3 fruit fly cellular contexts compared by ENCODE assay signal in the genomic region with DNA sequence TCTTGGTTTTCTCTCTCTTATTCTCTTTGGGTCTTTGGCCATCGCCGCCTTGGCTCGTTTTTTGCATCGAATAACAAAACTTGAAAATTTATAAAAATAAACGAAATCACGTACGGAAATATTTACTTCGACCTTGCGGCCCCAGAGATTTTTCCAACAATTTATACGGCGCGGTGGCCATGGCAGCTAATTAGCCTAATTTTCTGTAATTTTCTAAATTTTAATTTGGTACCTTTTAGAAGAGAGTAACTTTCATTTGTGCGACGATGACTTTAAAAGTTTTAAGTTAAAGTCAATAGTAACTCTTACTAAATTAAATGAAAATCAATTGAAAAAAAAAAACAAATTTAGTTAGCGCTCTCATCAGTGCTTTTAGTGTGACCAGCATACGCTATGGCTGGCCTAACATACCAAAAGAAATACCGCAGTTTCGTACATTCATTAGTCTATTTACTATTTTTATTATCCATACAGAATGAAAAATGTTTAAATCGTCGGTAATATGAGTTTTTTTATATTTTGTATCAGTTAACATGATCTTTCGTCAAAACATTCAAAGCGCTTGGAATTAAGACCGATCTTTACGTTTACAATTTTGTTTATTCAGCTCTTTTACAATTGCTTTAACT.
TF ChIP-seq lines count a peak whose summit lies in the region.

No protein-coding gene starts in this region.

- TF ChIP-seq CTCF in whole organism, embryonic (GFP tag; optimal IDR thresholded peaks at IDR 0.05; lab: Kevin White, UChicago), result no peak

TF ChIP-seq in whole organism, adult, 20 proteins besides CTCF, POLR2A, EP300 and RAD21:
- TF ChIP-seq cnc (optimal IDR thresholded peaks at IDR 0.05; lab: Kevin White, UChicago), result no peak
- TF ChIP-seq tj (GFP tag; optimal IDR thresholded peaks at IDR 0.05; lab: Kevin White, UChicago), result peak; percentile 60
- peak; percentile 3 for TF ChIP-seq Mnt (GFP tag; optimal IDR thresholded peaks at IDR 0.05; lab: Kevin White, UChicago)
- no peak for TF ChIP-seq CG11617 (GFP tag; optimal IDR thresholded peaks at IDR 0.05; lab: Kevin White, UChicago)
- TF ChIP-seq kay (GFP tag; lab: Kevin White, UChicago; ENCODE audit: borderline replicate concordance), result peak; percentile 85
- no peak for TF ChIP-seq CG14711 (tag; optimal IDR thresholded peaks at IDR 0.05; lab: Kevin White, UChicago)

TF ChIP-seq in whole organism, embryonic, 481 proteins besides CTCF, POLR2A, EP300 and RAD21 (continues in another document):
- no peak for TF ChIP-seq CG18619 (GFP tag; optimal IDR thresholded peaks at IDR 0.05; lab: Kevin White, UChicago)
- no peak for TF ChIP-seq vnd (GFP tag; IDR thresholded peaks at IDR 0.05; lab: Robert Waterston, UW; ENCODE audit: partially characterized antibody)
- no peak for TF ChIP-seq Optix (GFP tag; IDR thresholded peaks at IDR 0.05; lab: Robert Waterston, UW)
- no peak for TF ChIP-seq CG8478 (optimal IDR thresholded peaks at IDR 0.05; lab: Kevin White, UChicago)
- no peak for TF ChIP-seq bsh (GFP tag; optimal IDR thresholded peaks at IDR 0.05; lab: Kevin White, UChicago)
- no peak for TF ChIP-seq slou (GFP tag; optimal IDR thresholded peaks at IDR 0.05; lab: Kevin White, UChicago)
- TF ChIP-seq CG6689 (GFP tag; IDR thresholded peaks at IDR 0.05; lab: Robert Waterston, UW), result no peak
- no peak for TF ChIP-seq CG13296 (GFP tag; optimal IDR thresholded peaks at IDR 0.05; lab: Kevin White, UChicago)
- no peak for TF ChIP-seq GATAe (GFP tag; conservative IDR thresholded peaks at IDR 0.05; lab: Robert Waterston, UW)
- TF ChIP-seq CG9817 (tag; optimal IDR thresholded peaks at IDR 0.05; lab: Kevin White, UChicago), result no peak
- peak; percentile 64 for TF ChIP-seq Vsx1 (GFP tag; optimal IDR thresholded peaks at IDR 0.05; lab: Kevin White, UChicago)
- TF ChIP-seq YL-1 (GFP tag; optimal IDR thresholded peaks at IDR 0.05; lab: Kevin White, UChicago), result no peak
- peak; percentile 29 for TF ChIP-seq ftz-f1 (GFP tag; optimal IDR thresholded peaks at IDR 0.05; lab: Kevin White, UChicago)
- TF ChIP-seq E2f2 (GFP tag; IDR thresholded peaks at IDR 0.05; lab: Robert Waterston, UW), result peak; percentile 51
- no peak for TF ChIP-seq disco-r (GFP tag; optimal IDR thresholded peaks at IDR 0.05; lab: Kevin White, UChicago)
- TF ChIP-seq CG14667 (GFP tag; IDR thresholded peaks at IDR 0.05; lab: Robert Waterston, UW), result no peak
- TF ChIP-seq CG15073 (GFP tag; optimal IDR thresholded peaks at IDR 0.05; lab: Kevin White, UChicago), result no peak
- no peak for TF ChIP-seq Opbp (GFP tag; IDR thresholded peaks at IDR 0.05; lab: Robert Waterston, UW; ENCODE audit: partially characterized antibody)
- no peak for TF ChIP-seq CG2116 (GFP tag; optimal IDR thresholded peaks at IDR 0.05; lab: Kevin White, UChicago)
- no peak for TF ChIP-seq CG1233 (GFP tag; optimal IDR thresholded peaks at IDR 0.05; lab: Kevin White, UChicago)
- TF ChIP-seq bowl (GFP tag; IDR thresholded peaks at IDR 0.05; lab: Robert Waterston, UW), result no peak
- TF ChIP-seq klu (GFP tag; IDR thresholded peaks at IDR 0.05; lab: Robert Waterston, UW), result no peak
- no peak for TF ChIP-seq CrebB (tag; optimal IDR thresholded peaks at IDR 0.05; lab: Kevin White, UChicago)
- no peak for TF ChIP-seq CG3281 (GFP tag; optimal IDR thresholded peaks at IDR 0.05; lab: Kevin White, UChicago)
- no peak for TF ChIP-seq dpn (GFP tag; optimal IDR thresholded peaks at IDR 0.05; lab: Kevin White, UChicago)
- TF ChIP-seq CG13287 (GFP tag; IDR thresholded peaks at IDR 0.05; lab: Robert Waterston, UW; ENCODE audit: partially characterized antibody), result 0 out of 2 replicates have a peak, but pooled peaks have one; percentile 11
- TF ChIP-seq zen (tag; optimal IDR thresholded peaks at IDR 0.05; lab: Kevin White, UChicago), result peak; percentile 2
- no peak for TF ChIP-seq unpg (GFP tag; optimal IDR thresholded peaks at IDR 0.05; lab: Kevin White, UChicago)
- no peak for TF ChIP-seq peb (GFP tag; IDR thresholded peaks at IDR 0.05; lab: Robert Waterston, UW)
- TF ChIP-seq Neu2 (GFP tag; optimal IDR thresholded peaks at IDR 0.05; lab: Kevin White, UChicago; ENCODE audit: borderline replicate concordance), result no peak
- peak; percentile 14 for TF ChIP-seq Fer1 (GFP tag; optimal IDR thresholded peaks at IDR 0.05; lab: Kevin White, UChicago)
- TF ChIP-seq Fer2 (tag; optimal IDR thresholded peaks at IDR 0.05; lab: Kevin White, UChicago), result no peak
- no peak for TF ChIP-seq CG16813 (GFP tag; IDR thresholded peaks at IDR 0.05; lab: Robert Waterston, UW; ENCODE audit: partially characterized antibody)
- no peak for TF ChIP-seq NC2α (GFP tag; optimal IDR thresholded peaks at IDR 0.05; lab: Kevin White, UChicago)
- no peak for TF ChIP-seq Poxn (GFP tag; IDR thresholded peaks at IDR 0.05; lab: Robert Waterston, UW)
- no peak for TF ChIP-seq Mrtf (GFP tag; IDR thresholded peaks at IDR 0.05; lab: Robert Waterston, UW)
- 0 out of 3 replicates have a peak, but pooled peaks have one; percentile 54 for TF ChIP-seq CG2199 (GFP tag; IDR thresholded peaks at IDR 0.05; lab: Robert Waterston, UW)
- TF ChIP-seq kni (GFP tag; optimal IDR thresholded peaks at IDR 0.05; lab: Kevin White, UChicago), result no peak
- TF ChIP-seq Spps (tag; optimal IDR thresholded peaks at IDR 0.05; lab: Kevin White, UChicago), result no peak
- TF ChIP-seq Oaz (GFP tag; IDR thresholded peaks at IDR 0.05; lab: Robert Waterston, UW), result no peak

TF ChIP-seq in whole organism, prepupa, 60 proteins besides CTCF, POLR2A, EP300 and RAD21:
- no peak for TF ChIP-seq net (GFP tag; optimal IDR thresholded peaks at IDR 0.05; lab: Kevin White, UChicago)
- peak; percentile 76 for TF ChIP-seq Eip78C (GFP tag; lab: Kevin White, UChicago)
- TF ChIP-seq CG6163 (GFP tag; IDR thresholded peaks at IDR 0.05; lab: Robert Waterston, UW), result peak; percentile 24; the same call in 1 of the 3 replicates
- no peak for TF ChIP-seq dac (GFP tag; optimal IDR thresholded peaks at IDR 0.05; lab: Kevin White, UChicago)
- TF ChIP-seq CG8632 (GFP tag; optimal IDR thresholded peaks at IDR 0.05; lab: Kevin White, UChicago), result no peak
- peak; percentile 11 for TF ChIP-seq Sox14 (GFP tag; optimal IDR thresholded peaks at IDR 0.05; lab: Kevin White, UChicago)
- no peak for TF ChIP-seq eg (GFP tag; IDR thresholded peaks at IDR 0.05; lab: Robert Waterston, UW)
